Worm (Caenorhabditis elegans) whole organism, L1 larva: ENCODE data around the gene chca-1.

ENCODE experiments used
- C04F5.9 ChIP-seq: sonication (generic microtip); optimal IDR thresholded peaks from 2 replicates; lab custom pipeline; 2016; ENCODE audit warnings: missing genetic modification characterization, missing compliant biosample characterization
- F16B12.6 ChIP-seq: fragments of 150-350 bp; optimal IDR thresholded peaks from 2 replicates; lab custom pipeline; 2014; ENCODE audit warnings: missing biosample characterization, missing genetic modification characterization
- Y116A8C.19 ChIP-seq: sonication (generic microtip); optimal IDR thresholded peaks from 2 replicates; lab custom pipeline; 2016; ENCODE audit warnings: missing compliant biosample characterization, missing genetic modification characterization, borderline replicate concordance
- alr-1 ChIP-seq: fragments of 200-800 bp; sonication (Bioruptor generic); optimal IDR thresholded peaks from 2 replicates; lab custom pipeline; 2018; ENCODE audit warnings: borderline replicate concordance, mild to moderate bottlenecking, missing genetic modification characterization, missing compliant biosample characterization
- ama-1 ChIP-seq: fragments of 150-350 bp; optimal IDR thresholded peaks from 2 replicates; lab custom pipeline; 2014
- blmp-1 ChIP-seq: fragments of 150-350 bp; optimal IDR thresholded peaks from 2 replicates; lab custom pipeline; 2014; ENCODE audit warnings: missing biosample characterization, missing genetic modification characterization
- ceh-8 ChIP-seq: fragments of 200-800 bp; sonication (Bioruptor generic); optimal IDR thresholded peaks from 2 replicates; lab custom pipeline; 2018; ENCODE audit warnings: mild to moderate bottlenecking, missing genetic modification characterization, moderate library complexity, missing compliant biosample characterization
- ceh-88 ChIP-seq: fragments of 200-800 bp; sonication (Bioruptor generic); IDR thresholded peaks from 2 replicates; pipeline ENCODE4 v1.3.6; 2022; ENCODE audit warnings: missing genetic modification characterization, missing compliant biosample characterization
- dsc-1 ChIP-seq: sonication (generic microtip); optimal IDR thresholded peaks from 2 replicates; lab custom pipeline; 2016; ENCODE audit warnings: mild to moderate bottlenecking, missing genetic modification characterization, missing compliant biosample characterization
- efl-1 ChIP-seq, 4 experiments: fragments of 150-350 bp; optimal IDR thresholded peaks in 3 of 4; peaks in 1 of 4; 1 replicate in 1 of 4; 2 replicates in 3 of 4; lab custom pipeline; 2014; ENCODE audit warnings: missing biosample characterization in 2 of 4, missing genetic modification characterization in 2 of 4, missing genetic modification reagents in 2 of 4
- efl-3 ChIP-seq: fragments of 200-800 bp; sonication (Bioruptor generic); optimal IDR thresholded peaks from 2 replicates; lab custom pipeline; 2018; ENCODE audit warnings: mild to moderate bottlenecking, missing genetic modification characterization, missing compliant biosample characterization
- egl-13 ChIP-seq: sonication (generic microtip); optimal IDR thresholded peaks from 2 replicates; lab custom pipeline; 2016; ENCODE audit warnings: missing genotype, missing genetic modification reagents, missing genetic modification characterization, missing compliant biosample characterization
- elt-2 ChIP-seq: sonication (generic microtip); optimal IDR thresholded peaks from 2 replicates; lab custom pipeline; 2016; ENCODE audit warnings: missing genetic modification characterization, mild to moderate bottlenecking, inconsistent platforms, missing compliant biosample characterization, missing genetic modification reagents
- fkh-10 ChIP-seq: sonication (generic microtip); optimal IDR thresholded peaks from 2 replicates; lab custom pipeline; 2017; ENCODE audit warnings: missing biosample characterization, missing genetic modification reagents, missing genetic modification characterization
- fkh-4 ChIP-seq: sonication (generic microtip); optimal IDR thresholded peaks from 2 replicates; lab custom pipeline; 2016; ENCODE audit warnings: missing compliant biosample characterization, missing genetic modification characterization, borderline replicate concordance
- fkh-8 ChIP-seq: sonication (generic microtip); optimal IDR thresholded peaks from 2 replicates; lab custom pipeline; 2016; ENCODE audit warnings: mild to moderate bottlenecking, missing genetic modification characterization, missing compliant biosample characterization
- jun-1 ChIP-seq: fragments of 150-350 bp; optimal IDR thresholded peaks from 2 replicates; lab custom pipeline; 2014; ENCODE audit warnings: missing biosample characterization, missing genetic modification reagents, missing genetic modification characterization
- lin-14 ChIP-seq: fragments of 200-800 bp; sonication (Bioruptor generic); optimal IDR thresholded peaks from 2 replicates; lab custom pipeline; 2018; ENCODE audit warnings: mild to moderate bottlenecking, missing genetic modification characterization, moderate library complexity, missing compliant biosample characterization
- lin-35 ChIP-seq, 2 experiments: fragments of 150-350 bp; optimal IDR thresholded peaks; 2 replicates each; lab custom pipeline; 2014; ENCODE audit warnings: missing biosample characterization in 2 of 2, missing genetic modification characterization in 2 of 2, missing genetic modification reagents in 2 of 2
- lin-39 ChIP-seq: fragments of 150-350 bp; optimal IDR thresholded peaks from 2 replicates; lab custom pipeline; 2014; ENCODE audit warnings: missing biosample characterization, missing genetic modification reagents, missing genetic modification characterization
- lir-3 ChIP-seq: sonication (generic microtip); optimal IDR thresholded peaks from 2 replicates; lab custom pipeline; 2016; ENCODE audit warnings: mild to moderate bottlenecking, missing genetic modification characterization, moderate library complexity, missing compliant biosample characterization; ENCODE audit not compliant: poor library complexity
- lsy-2 ChIP-seq, 2 experiments: fragments of 150-350 bp; optimal IDR thresholded peaks; 2 replicates each; lab custom pipeline; 2014; ENCODE audit warnings: missing biosample characterization in 2 of 2, missing genetic modification characterization in 2 of 2
- mdl-1 ChIP-seq, 2 experiments: fragments of 150-350 bp; optimal IDR thresholded peaks; 2 replicates each; lab custom pipeline; 2014 to 2017; ENCODE audit warnings: missing biosample characterization in 2 of 2, missing genetic modification characterization in 2 of 2, inconsistent platforms in 1 of 2
- nhr-19 ChIP-seq: fragments of 200-800 bp; sonication (Bioruptor generic); conservative IDR thresholded peaks from 2 replicates; pipeline ENCODE4 v1.3.6; 2022; ENCODE audit warnings: missing genetic modification characterization, missing compliant biosample characterization
- nhr-20 ChIP-seq: sonication (generic microtip); optimal IDR thresholded peaks from 2 replicates; lab custom pipeline; 2016; ENCODE audit warnings: mild to moderate bottlenecking, missing genetic modification characterization, missing compliant biosample characterization
- nhr-47 ChIP-seq: sonication (generic microtip); optimal IDR thresholded peaks from 2 replicates; lab custom pipeline; 2016; ENCODE audit warnings: mild to moderate bottlenecking, missing genetic modification characterization, moderate library complexity, missing compliant biosample characterization
- nhr-71 ChIP-seq: sonication (generic microtip); optimal IDR thresholded peaks from 2 replicates; lab custom pipeline; 2016; ENCODE audit warnings: mild to moderate bottlenecking, missing genetic modification characterization, moderate library complexity, missing compliant biosample characterization
- nhr-77 ChIP-seq: fragments of 150-350 bp; optimal IDR thresholded peaks from 2 replicates; lab custom pipeline; 2014; ENCODE audit warnings: missing biosample characterization, missing genetic modification characterization
- nhr-85 ChIP-seq: sonication (generic microtip); peaks from one replicate; lab custom pipeline; 2016; ENCODE audit warnings: missing genetic modification characterization, inconsistent platforms, missing compliant biosample characterization
- nhr-90 ChIP-seq: sonication (generic microtip); optimal IDR thresholded peaks from 2 replicates; lab custom pipeline; 2016; ENCODE audit warnings: mild to moderate bottlenecking, missing genetic modification characterization, missing compliant biosample characterization; ENCODE audit not compliant: poor library complexity
- snpc-4 ChIP-seq: fragments of 150-350 bp; optimal IDR thresholded peaks from 2 replicates; lab custom pipeline; 2014; ENCODE audit warnings: missing biosample characterization, missing genetic modification characterization
- snu-23 ChIP-seq: sonication (generic microtip); optimal IDR thresholded peaks from 2 replicates; lab custom pipeline; 2016; ENCODE audit warnings: missing genetic modification characterization, missing compliant biosample characterization
- sox-4 ChIP-seq: sonication (generic microtip); optimal IDR thresholded peaks from 2 replicates; lab custom pipeline; 2016; ENCODE audit warnings: missing genetic modification characterization, missing compliant biosample characterization
- unc-130 ChIP-seq: fragments of 150-350 bp; optimal IDR thresholded peaks from 2 replicates; lab custom pipeline; 2017; ENCODE audit warnings: missing biosample characterization, missing genetic modification characterization, inconsistent platforms
- unc-30 ChIP-seq: sonication (generic microtip); optimal IDR thresholded peaks from 2 replicates; lab custom pipeline; 2017; ENCODE audit warnings: missing biosample characterization, missing genetic modification characterization
- unc-86 ChIP-seq: sonication (generic microtip); optimal IDR thresholded peaks from 2 replicates; lab custom pipeline; 2016; ENCODE audit warnings: missing genetic modification characterization, missing compliant biosample characterization
- vab-15 ChIP-seq: sonication (generic microtip); optimal IDR thresholded peaks from 2 replicates; lab custom pipeline; 2017; ENCODE audit warnings: missing genotype, mild to moderate bottlenecking, missing genetic modification characterization, missing compliant biosample characterization
- xbp-1 ChIP-seq: sonication (generic microtip); optimal IDR thresholded peaks from 2 replicates; lab custom pipeline; 2016; ENCODE audit warnings: missing genetic modification characterization, missing compliant biosample characterization
- ztf-11 ChIP-seq, 2 experiments: sonication (generic microtip); optimal IDR thresholded peaks; 2 replicates each; lab custom pipeline; 2016 to 2017; ENCODE audit warnings: missing genetic modification characterization in 2 of 2, missing biosample characterization in 1 of 2, missing compliant biosample characterization in 1 of 2
- ztf-4 ChIP-seq: fragments of 150-350 bp; optimal IDR thresholded peaks from 2 replicates; lab custom pipeline; 2014; ENCODE audit warnings: missing biosample characterization, missing genetic modification characterization

The chca-1 gene

ce11 chrIV:9673683-9674336, 22.6 kb downstream of the chca-1 start:
- TF ChIP-seq nhr-47 (tag; lab: Kevin White, UChicago) (peak; percentile 42), lin-14 (GFP tag; lab: Kevin White, UChicago) (peak; percentile 53), efl-1 (optimal IDR thresholded peaks at IDR 0.05; lab: Kevin White, UChicago) (no peak), efl-1 (GFP tag; optimal IDR thresholded peaks at IDR 0.05 in 1 of 2; lab: Kevin White, UChicago) (no peak), nhr-20 (tag; lab: Kevin White, UChicago) (peak; percentile 87), sox-4 (tag; lab: Kevin White, UChicago) (peak; percentile 34), unc-30 (tag; lab: Kevin White, UChicago) (no peak), alr-1 (tag; lab: Kevin White, UChicago) (no peak), ztf-11 (tag; optimal IDR thresholded peaks at IDR 0.05; lab: Kevin White, UChicago) (no peak), dsc-1 (tag; lab: Kevin White, UChicago) (peak; percentile 65), nhr-71 (peak; percentile 60), egl-13 (peak; percentile 38), fkh-8 (peak; percentile 86), fkh-10 (GFP tag; lab: Kevin White, UChicago) (peak; percentile 57), nhr-85 (peak; percentile 82), Y116A8C.19 (no peak)

- peak in 1 of 2 experiments; percentile 10 for TF ChIP-seq lsy-2 (tag; optimal IDR thresholded peaks at IDR 0.05; lab: Kevin White, UChicago)
- TF ChIP-seq lin-14 (GFP tag; lab: Kevin White, UChicago) = peak; percentile 19
- peak; percentile 8 for TF ChIP-seq blmp-1 (tag; lab: Kevin White, UChicago)
- TF ChIP-seq fkh-4 (tag; lab: Kevin White, UChicago) = no peak
Observed at ce11 chrIV:9675572-9675971, 24.4 kb downstream of the chca-1 start, which contains the start of gene nhr-34. nhr-34 (minus strand) TSS chrIV:9675672.

- TF ChIP-seq vab-15 (tag; lab: Kevin White, UChicago) (no peak), nhr-71 (peak; percentile 43), jun-1 (tag; lab: Kevin White, UChicago) (no peak), efl-3 (GFP tag; lab: Kevin White, UChicago) (no peak), efl-1 (optimal IDR thresholded peaks at IDR 0.05; lab: Kevin White, UChicago) (no peak), efl-1 (GFP tag; optimal IDR thresholded peaks at IDR 0.05 in 1 of 2; lab: Kevin White, UChicago) (peak in 1 of 2 experiments; percentile 33), lin-14 (GFP tag; lab: Kevin White, UChicago) (peak; percentile 24), snu-23 (GFP tag; lab: Kevin White, UChicago) (peak; percentile 0), nhr-90 (tag; lab: Kevin White, UChicago) (peak; percentile 38), nhr-85 (peak; percentile 63), elt-2 (tag; lab: Kevin White, UChicago) (peak; percentile 76), lin-39 (no peak), nhr-77 (tag; lab: Kevin White, UChicago) (no peak), mdl-1 (tag; optimal IDR thresholded peaks at IDR 0.05; lab: Kevin White, UChicago) (peak in 1 of 2 experiments; percentile 33), F16B12.6 (tag; lab: Kevin White, UChicago) (no peak), ama-1 (lab: Kevin White, UChicago) (no peak), unc-86 (no peak), fkh-10 (GFP tag; lab: Kevin White, UChicago) (no peak), nhr-19 (no peak), lsy-2 (tag; optimal IDR thresholded peaks at IDR 0.05; lab: Kevin White, UChicago) (no peak), ceh-88 (GFP tag; lab: Robert Waterston, UW) (peak; percentile 7; the same call in 1 of the 2 replicates), snpc-4 (tag; lab: Kevin White, UChicago) (no peak), ztf-4 (no peak), fkh-8 (no peak), lin-35 (GFP tag; optimal IDR thresholded peaks at IDR 0.05; lab: Kevin White, UChicago) (peak in 1 of 2 experiments; percentile 58), nhr-20 (tag; lab: Kevin White, UChicago) (peak; percentile 63), xbp-1 (tag; lab: Kevin White, UChicago) (no peak), C04F5.9 (tag; lab: Kevin White, UChicago) (no peak), unc-130 (tag; lab: Kevin White, UChicago) (no peak), lir-3 (tag; lab: Kevin White, UChicago) (no peak), ceh-8 (GFP tag; lab: Kevin White, UChicago) (no peak)
Observed at ce11 chrIV:9676535-9676934, 25.3 kb downstream of the chca-1 start.
